Fruit fly (Drosophila melanogaster) whole organism, embryonic: ENCODE measurements around the gene mRpL30.

Source experiments
- Atf3 ChIP-seq: fragments of 200-800 bp; sonication (Bioruptor generic); optimal IDR thresholded peaks from 3 replicates; lab custom pipeline; 2016; ENCODE audit warnings: missing biosample characterization, missing genetic modification characterization
- CG10959 ChIP-seq: fragments of 200-800 bp; sonication (Bioruptor generic); IDR thresholded peaks from 2 replicates; pipeline ENCODE4 v1.3.6; 2022; ENCODE audit warnings: missing biosample characterization, missing genetic modification characterization
- CG12391 ChIP-seq: fragments of 200-800 bp; sonication (Bioruptor generic); optimal IDR thresholded peaks from 3 replicates; lab custom pipeline; 2018; ENCODE audit warnings: missing biosample characterization, mild to moderate bottlenecking, missing genetic modification characterization, moderate library complexity
- CG13287 ChIP-seq: fragments of 200-800 bp; sonication (Bioruptor generic); IDR thresholded peaks from 2 replicates; pipeline ENCODE4 v1.3.6; 2022; ENCODE audit warnings: missing biosample characterization, missing genetic modification characterization; ENCODE audit not compliant: partially characterized antibody
- CG14014 ChIP-seq: fragments of 200-800 bp; sonication (Bioruptor generic); IDR thresholded peaks from 2 replicates; pipeline ENCODE4 v1.3.6; 2022; ENCODE audit warnings: missing biosample characterization, missing genetic modification characterization
- CG16815 ChIP-seq: fragments of 200-800 bp; sonication (Bioruptor generic); optimal IDR thresholded peaks from 3 replicates; lab custom pipeline; 2017; ENCODE audit warnings: missing biosample characterization, mild to moderate bottlenecking, missing genetic modification characterization
- CG17328 ChIP-seq: fragments of 200-800 bp; sonication (Bioruptor generic); IDR thresholded peaks from 2 replicates; pipeline ENCODE4 v1.3.6; 2022; ENCODE audit warnings: missing biosample characterization, missing genetic modification characterization
- CG30431 ChIP-seq: fragments of 200-800 bp; sonication (Bioruptor generic); optimal IDR thresholded peaks from 2 replicates; lab custom pipeline; 2017; ENCODE audit warnings: missing biosample characterization, missing genetic modification characterization
- CG33557 ChIP-seq: fragments of 200-800 bp; sonication (Bioruptor generic); optimal IDR thresholded peaks from 2 replicates; lab custom pipeline; 2019; ENCODE audit warnings: missing biosample characterization, mild to moderate bottlenecking, missing genetic modification characterization, moderate library complexity
- CG34224 ChIP-seq: fragments of 200-800 bp; sonication (Bioruptor generic); IDR thresholded peaks from 3 replicates; pipeline ENCODE4 v1.3.6; 2022; ENCODE audit warnings: missing biosample characterization, missing genetic modification characterization; ENCODE audit not compliant: partially characterized antibody
- CG4820 ChIP-seq: fragments of 200-800 bp; sonication (Bioruptor generic); optimal IDR thresholded peaks from 3 replicates; lab custom pipeline; 2016; ENCODE audit warnings: missing biosample characterization, missing genetic modification characterization
- CG7786 ChIP-seq: fragments of 200-800 bp; sonication (Bioruptor generic); optimal IDR thresholded peaks from 2 replicates; lab custom pipeline; 2016; ENCODE audit warnings: missing biosample characterization, missing genetic modification characterization
- CG7839 ChIP-seq: fragments of 200-800 bp; sonication (Bioruptor generic); optimal IDR thresholded peaks from 3 replicates; lab custom pipeline; 2018; ENCODE audit warnings: missing biosample characterization, mild to moderate bottlenecking, missing genetic modification characterization, moderate library complexity
- CG8765 ChIP-seq: fragments of 200-800 bp; sonication (Bioruptor generic); IDR thresholded peaks from 2 replicates; pipeline ENCODE4 v1.3.6; 2022; ENCODE audit warnings: missing biosample characterization, missing genetic modification characterization
- Camta ChIP-seq: fragments of 200-800 bp; sonication (Bioruptor generic); optimal IDR thresholded peaks from 2 replicates; lab custom pipeline; 2016; ENCODE audit warnings: missing biosample characterization, missing genetic modification characterization
- Drgx ChIP-seq: fragments of 200-800 bp; sonication (Bioruptor generic); IDR thresholded peaks from 2 replicates; pipeline ENCODE4 v1.3.6; 2022; ENCODE audit warnings: missing biosample characterization, missing genetic modification characterization
- E2f1 ChIP-seq: fragments of 200-800 bp; sonication (Bioruptor generic); IDR thresholded peaks from 2 replicates; pipeline ENCODE4 v1.3.6; 2022; ENCODE audit warnings: missing biosample characterization, missing genetic modification characterization
- Ets65A ChIP-seq: fragments of 200-800 bp; sonication (Bioruptor generic); peaks from one replicate; lab custom pipeline; 2016; ENCODE audit warnings: missing biosample characterization, missing genetic modification characterization
- Ets97D ChIP-seq: fragments of 200-800 bp; sonication (Bioruptor generic); optimal IDR thresholded peaks from 3 replicates; lab custom pipeline; 2016; ENCODE audit warnings: missing biosample characterization, missing genetic modification characterization
- NFAT ChIP-seq: fragments of 200-800 bp; sonication (Bioruptor generic); IDR thresholded peaks from 2 replicates; pipeline ENCODE4 v1.3.6; 2022; ENCODE audit warnings: missing biosample characterization, missing genetic modification characterization
- NK7.1 ChIP-seq: fragments of 200-800 bp; sonication (Bioruptor generic); optimal IDR thresholded peaks from 3 replicates; lab custom pipeline; 2016; ENCODE audit warnings: missing biosample characterization, missing genetic modification characterization
- Nf-YB ChIP-seq: fragments of 200-800 bp; sonication (Bioruptor generic); optimal IDR thresholded peaks from 3 replicates; lab custom pipeline; 2019; ENCODE audit warnings: missing biosample characterization, mild to moderate bottlenecking, missing genetic modification characterization, moderate library complexity
- Sox102F ChIP-seq: fragments of 200-800 bp; sonication (Bioruptor generic); optimal IDR thresholded peaks from 2 replicates; lab custom pipeline; 2018; ENCODE audit warnings: missing biosample characterization, mild to moderate bottlenecking, missing genetic modification characterization, moderate library complexity
- Vsx1 ChIP-seq: fragments of 200-800 bp; sonication (Bioruptor generic); optimal IDR thresholded peaks from 2 replicates; lab custom pipeline; 2017; ENCODE audit warnings: missing biosample characterization, mild to moderate bottlenecking, missing genetic modification characterization, missing genetic modification reagents
- ac ChIP-seq: fragments of 200-800 bp; sonication (Bioruptor generic); optimal IDR thresholded peaks from 3 replicates; lab custom pipeline; 2017; ENCODE audit warnings: missing biosample characterization, mild to moderate bottlenecking, missing genetic modification characterization
- amos ChIP-seq: fragments of 200-800 bp; sonication (Bioruptor generic); IDR thresholded peaks from 2 replicates; pipeline ENCODE4 v1.3.6; 2022; ENCODE audit warnings: missing biosample characterization, missing genetic modification characterization; ENCODE audit not compliant: partially characterized antibody
- ato ChIP-seq: fragments of 200-800 bp; sonication (Bioruptor generic); IDR thresholded peaks from 2 replicates; pipeline ENCODE4 v1.3.6; 2022; ENCODE audit warnings: missing biosample characterization, missing genetic modification characterization; ENCODE audit not compliant: partially characterized antibody
- bab2 ChIP-seq: fragments of 200-800 bp; sonication (Bioruptor generic); optimal IDR thresholded peaks from 2 replicates; lab custom pipeline; 2016; ENCODE audit warnings: missing biosample characterization, missing genetic modification characterization
- bbx ChIP-seq: fragments of 200-800 bp; sonication (Bioruptor generic); IDR thresholded peaks from 2 replicates; pipeline ENCODE4 v1.3.6; 2022; ENCODE audit warnings: missing biosample characterization, missing genetic modification characterization; ENCODE audit not compliant: partially characterized antibody
- dm ChIP-seq: fragments of 200-800 bp; sonication (Bioruptor generic); optimal IDR thresholded peaks from 3 replicates; lab custom pipeline; 2016; ENCODE audit warnings: missing biosample characterization, missing genetic modification characterization
- dpn ChIP-seq, 2 experiments: fragments of 200-800 bp; sonication (Bioruptor generic); optimal IDR thresholded peaks; 3 replicates each; lab custom pipeline; 2016; ENCODE audit warnings: missing biosample characterization in 2 of 2, missing genetic modification characterization in 2 of 2
- ems ChIP-seq: fragments of 200-800 bp; sonication (Bioruptor generic); optimal IDR thresholded peaks from 3 replicates; lab custom pipeline; 2016; ENCODE audit warnings: missing biosample characterization, missing genetic modification characterization
- esg ChIP-seq: fragments of 200-800 bp; sonication (Bioruptor generic); conservative IDR thresholded peaks from 2 replicates; pipeline ENCODE4 v1.3.6; 2022; ENCODE audit warnings: missing biosample characterization, missing genetic modification characterization
- eve ChIP-seq, 2 experiments: fragments of >200 bp; optimal IDR thresholded peaks; 2 replicates each; lab custom pipeline; 2017; ENCODE audit warnings: missing biosample characterization in 2 of 2, missing genetic modification characterization in 2 of 2
- fd102C ChIP-seq: fragments of 200-800 bp; sonication (Bioruptor generic); optimal IDR thresholded peaks from 2 replicates; lab custom pipeline; 2018; ENCODE audit warnings: missing biosample characterization, mild to moderate bottlenecking, missing genetic modification characterization, moderate library complexity
- fu2 ChIP-seq: fragments of 200-800 bp; sonication (Bioruptor generic); optimal IDR thresholded peaks from 2 replicates; lab custom pipeline; 2016; ENCODE audit warnings: missing biosample characterization, missing genetic modification characterization
- ham ChIP-seq: fragments of 200-800 bp; sonication (Bioruptor generic); IDR thresholded peaks from 2 replicates; pipeline ENCODE4 v1.3.6; 2022; ENCODE audit warnings: missing biosample characterization, missing genetic modification characterization
- hb ChIP-seq: fragments of 200-800 bp; sonication (Bioruptor generic); IDR thresholded peaks from 3 replicates; pipeline ENCODE4 v1.3.6; 2022; ENCODE audit warnings: missing biosample characterization, missing genetic modification characterization; ENCODE audit not compliant: partially characterized antibody
- hth ChIP-seq: fragments of >200 bp; optimal IDR thresholded peaks from 2 replicates; lab custom pipeline; 2017; ENCODE audit warnings: inconsistent platforms
- jing ChIP-seq: fragments of 200-800 bp; sonication (Bioruptor generic); optimal IDR thresholded peaks from 2 replicates; lab custom pipeline; 2018; ENCODE audit warnings: missing biosample characterization, mild to moderate bottlenecking, missing genetic modification characterization
- lilli ChIP-seq: fragments of 200-800 bp; sonication (Bioruptor generic); optimal IDR thresholded peaks from 3 replicates; lab custom pipeline; 2016; ENCODE audit warnings: missing biosample characterization, missing genetic modification characterization
- mam ChIP-seq: fragments of 200-800 bp; sonication (Bioruptor generic); optimal IDR thresholded peaks from 3 replicates; lab custom pipeline; 2016; ENCODE audit warnings: missing biosample characterization, missing genetic modification characterization
- row ChIP-seq: fragments of 200-800 bp; sonication (Bioruptor generic); IDR thresholded peaks from 3 replicates; pipeline ENCODE4 v1.3.6; 2022; ENCODE audit warnings: missing biosample characterization, missing genetic modification characterization
- sc ChIP-seq, 3 experiments: fragments of >200 bp in 2 of 3; fragments of 200-800 bp in 1 of 3; sonication (Bioruptor generic) in 1 of 3; optimal IDR thresholded peaks; 2 replicates in 2 of 3; 3 replicates in 1 of 3; lab custom pipeline; 2017; ENCODE audit warnings: mild to moderate bottlenecking in 1 of 3, missing biosample characterization in 1 of 3, missing genetic modification characterization in 1 of 3, missing genetic modification reagents in 1 of 3
- slp2 ChIP-seq: fragments of 200-800 bp; sonication (Bioruptor generic); optimal IDR thresholded peaks from 2 replicates; lab custom pipeline; 2016; ENCODE audit warnings: missing biosample characterization, missing genetic modification characterization
- sug ChIP-seq: fragments of 200-800 bp; optimal IDR thresholded peaks from 2 replicates; lab custom pipeline; 2019; ENCODE audit warnings: missing biosample characterization, mild to moderate bottlenecking, missing genetic modification characterization, moderate library complexity
- toy ChIP-seq: fragments of 200-800 bp; sonication (Bioruptor generic); IDR thresholded peaks from 2 replicates; pipeline ENCODE4 v1.3.6; 2022; ENCODE audit warnings: missing biosample characterization, missing genetic modification characterization
- zen2 ChIP-seq: fragments of 200-800 bp; sonication (Bioruptor generic); IDR thresholded peaks from 3 replicates; pipeline ENCODE4 v1.3.6; 2022; ENCODE audit warnings: missing biosample characterization, missing genetic modification characterization; ENCODE audit not compliant: partially characterized antibody

Gene mRpL30

DNA sequence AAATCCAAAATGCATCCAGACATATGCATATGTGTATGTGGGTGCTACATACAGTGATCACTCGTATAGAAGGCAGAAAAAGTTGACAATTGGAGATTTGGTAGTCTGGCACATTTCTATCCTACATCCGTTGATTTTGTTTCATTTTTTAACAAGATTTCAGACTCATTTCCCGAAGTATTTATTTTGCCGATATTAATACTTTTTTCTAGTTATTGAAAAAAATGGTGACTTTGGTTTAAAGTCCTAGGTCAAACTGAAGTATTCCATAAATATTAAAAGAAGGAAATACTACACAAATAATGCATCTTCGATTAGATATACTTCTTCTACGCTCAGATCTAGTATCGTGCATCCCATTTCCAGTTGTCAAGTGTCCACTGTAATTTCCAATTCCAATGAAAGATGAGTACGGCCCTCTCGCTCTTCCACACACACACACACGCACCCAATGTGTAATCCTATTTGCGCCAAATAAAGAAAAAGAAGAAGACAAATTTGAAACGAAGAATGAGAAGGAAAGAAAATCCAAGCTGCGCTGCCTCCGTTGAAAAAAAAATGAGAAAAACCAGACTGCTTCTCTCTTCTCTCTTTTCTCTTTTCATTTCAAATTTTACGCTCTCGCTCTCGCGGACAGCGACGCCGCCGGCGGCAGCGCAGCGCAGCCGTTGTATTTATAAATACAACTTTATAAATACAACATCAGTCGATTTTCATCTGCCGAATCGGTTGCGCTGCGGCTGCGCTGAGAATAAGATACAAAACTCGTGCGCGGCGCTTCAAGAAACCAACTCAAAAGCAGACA, 30.6 kb upstream of the mRpL30 start, which contains the start of gene peb (continued):
- TF ChIP-seq fd102C (peak; percentile 4), CG10959 (GFP tag; lab: Robert Waterston, UW) (peak; percentile 54), mam (GFP tag; lab: Kevin White, UChicago) (peak; percentile 22), CG34224 (GFP tag; lab: Robert Waterston, UW) (peak; percentile 49; the same call in 1 of the 3 replicates), bbx (peak; percentile 59), sc (optimal IDR thresholded peaks at IDR 0.05; lab: Kevin White, UChicago) (no peak), sc (GFP tag; optimal IDR thresholded peaks at IDR 0.05; lab: Kevin White, UChicago) (peak; percentile 34), toy (GFP tag; lab: Robert Waterston, UW) (0 out of 2 replicates have a peak, but pooled peaks have one; percentile 16), fu2 (GFP tag; lab: Kevin White, UChicago) (no peak), CG8765 (GFP tag; lab: Robert Waterston, UW) (peak; percentile 59; the same call in 1 of the 2 replicates), ac (GFP tag; lab: Kevin White, UChicago) (peak; percentile 33), dpn (GFP tag; optimal IDR thresholded peaks at IDR 0.05; lab: Kevin White, UChicago) (peak; percentile 34 to 56), Atf3 (GFP tag; lab: Kevin White, UChicago) (peak; percentile 4), E2f1 (peak; percentile 34; the same call in 1 of the 2 replicates), ems (peak; percentile 26), Sox102F (GFP tag; lab: Kevin White, UChicago) (peak; percentile 27), CG16815 (GFP tag; lab: Kevin White, UChicago) (peak; percentile 66), NK7.1 (GFP tag; lab: Kevin White, UChicago) (peak; percentile 57), esg (peak; percentile 45), lilli (peak; percentile 3), CG33557 (peak; percentile 71), hb (GFP tag; lab: Robert Waterston, UW) (no peak), CG17328 (GFP tag; lab: Robert Waterston, UW) (0 out of 2 replicates have a peak, but pooled peaks have one; percentile 20), jing (GFP tag; lab: Kevin White, UChicago) (no peak), sug (tag; lab: Kevin White, UChicago) (no peak), Ets97D (GFP tag; lab: Kevin White, UChicago) (peak; percentile 34), bab2 (GFP tag; lab: Kevin White, UChicago) (peak; percentile 74), CG13287 (GFP tag; lab: Robert Waterston, UW) (peak; percentile 45; the same call in 1 of the 2 replicates), hth (lab: Kevin White, UChicago) (no peak), row (peak; percentile 71), NFAT (GFP tag; lab: Robert Waterston, UW) (no peak), amos (no peak), Nf-YB (peak; percentile 95), dm (GFP tag; lab: Kevin White, UChicago) (no peak), CG7839 (tag; lab: Kevin White, UChicago) (peak; percentile 68), ham (GFP tag; lab: Robert Waterston, UW) (no peak), Camta (GFP tag; lab: Kevin White, UChicago) (peak; percentile 72), slp2 (GFP tag; lab: Kevin White, UChicago) (peak; percentile 13), ato (GFP tag; lab: Robert Waterston, UW) (no peak), CG14014 (GFP tag; lab: Robert Waterston, UW) (peak; percentile 39; the same call in 1 of the 2 replicates), CG7786 (GFP tag; lab: Kevin White, UChicago) (peak; percentile 5), CG4820 (GFP tag; lab: Kevin White, UChicago) (peak; percentile 57), CG12391 (tag; lab: Kevin White, UChicago) (peak; percentile 41), CG30431 (peak; percentile 50), Vsx1 (GFP tag; lab: Kevin White, UChicago) (no peak), zen2 (GFP tag; lab: Robert Waterston, UW) (peak; percentile 71; the same call in 2 of the 3 replicates), eve (GFP tag; optimal IDR thresholded peaks at IDR 0.05; lab: Kevin White, UChicago) (peak in 1 of 2 experiments; percentile 62), Ets65A (peak; percentile 78), Drgx (GFP tag; lab: Robert Waterston, UW) (no peak)
